In the genomic region with DNA sequence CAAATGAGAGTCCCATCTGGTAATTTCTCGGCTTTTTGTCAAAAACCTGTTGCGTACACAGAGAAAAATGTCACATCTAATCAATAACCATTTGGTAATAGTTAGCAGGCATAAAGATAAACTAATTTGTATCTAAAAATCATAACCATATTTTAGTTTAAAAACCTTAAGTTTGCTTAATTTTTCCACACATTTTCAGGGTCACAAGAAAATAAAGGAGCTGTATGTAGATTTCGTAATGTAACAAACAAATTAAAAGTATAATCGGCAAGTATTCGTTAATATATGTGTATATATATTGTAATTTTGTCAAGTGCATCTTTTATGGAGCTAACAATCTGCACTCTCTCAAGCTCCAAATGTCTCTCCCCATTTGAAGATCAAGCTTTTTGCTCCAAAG, we compare ENCODE assay signal across 1 fruit fly cellular context.
TF ChIP-seq lines count a peak whose summit lies in the region.

No protein-coding gene starts in this region.

TF ChIP-seq in whole organism, embryonic, 481 proteins besides CTCF, POLR2A, EP300 and RAD21 (continued from another document and continues in another):
- TF ChIP-seq CG10267 (tag; optimal IDR thresholded peaks at IDR 0.05; lab: Kevin White, UChicago) (peak; percentile 88), mld (GFP tag; IDR thresholded peaks at IDR 0.05; lab: Robert Waterston, UW; ENCODE audit: partially characterized antibody) (no peak), Kr (GFP tag; optimal IDR thresholded peaks at IDR 0.05; lab: Kevin White, UChicago) (no peak), CG13424 (tag; optimal IDR thresholded peaks at IDR 0.05; lab: Kevin White, UChicago) (peak; percentile 95), CG14014 (GFP tag; IDR thresholded peaks at IDR 0.05; lab: Robert Waterston, UW) (peak; percentile 91), gsb-n (tag; optimal IDR thresholded peaks at IDR 0.05; lab: Kevin White, UChicago) (peak; percentile 84), cato (GFP tag; optimal IDR thresholded peaks at IDR 0.05; lab: Kevin White, UChicago; ENCODE audit: borderline replicate concordance) (peak; percentile 81), phol (tag; optimal IDR thresholded peaks at IDR 0.05; lab: Kevin White, UChicago) (peak; percentile 93), hb (GFP tag; IDR thresholded peaks at IDR 0.05; lab: Robert Waterston, UW; ENCODE audit: partially characterized antibody) (no peak), cas (GFP tag; IDR thresholded peaks at IDR 0.05; lab: Robert Waterston, UW) (peak; percentile 80), tgo (GFP tag; IDR thresholded peaks at IDR 0.05; lab: Robert Waterston, UW) (peak; percentile 91), abd-A (tag; optimal IDR thresholded peaks at IDR 0.05; lab: Kevin White, UChicago) (peak; percentile 74), p53 (GFP tag; optimal IDR thresholded peaks at IDR 0.05; lab: Kevin White, UChicago) (no peak), Fer2 (tag; optimal IDR thresholded peaks at IDR 0.05; lab: Kevin White, UChicago) (peak; percentile 78), ham (GFP tag; IDR thresholded peaks at IDR 0.05; lab: Robert Waterston, UW) (no peak), CG3065 (GFP tag; optimal IDR thresholded peaks at IDR 0.05; lab: Kevin White, UChicago) (peak; percentile 13), CG2199 (GFP tag; IDR thresholded peaks at IDR 0.05; lab: Robert Waterston, UW) (0 out of 3 replicates have a peak, but pooled peaks have one; percentile 42), Dek (tag; optimal IDR thresholded peaks at IDR 0.05; lab: Kevin White, UChicago) (peak; percentile 88), gcm2 (GFP tag; optimal IDR thresholded peaks at IDR 0.05; lab: Kevin White, UChicago) (no peak), CG14710 (tag; optimal IDR thresholded peaks at IDR 0.05; lab: Kevin White, UChicago) (peak; percentile 89), CG12299 (tag; optimal IDR thresholded peaks at IDR 0.05; lab: Kevin White, UChicago) (peak; percentile 87), Elba2 (GFP tag; optimal IDR thresholded peaks at IDR 0.05; lab: Kevin White, UChicago) (no peak), Side (GFP tag; optimal IDR thresholded peaks at IDR 0.05; lab: Kevin White, UChicago) (peak; percentile 62), CG31224 (GFP tag; IDR thresholded peaks at IDR 0.05; lab: Robert Waterston, UW) (peak; percentile 81), ab (GFP tag; optimal IDR thresholded peaks at IDR 0.05; lab: Kevin White, UChicago) (no peak), Jarid2 (GFP tag; optimal IDR thresholded peaks at IDR 0.05; lab: Kevin White, UChicago) (peak; percentile 58), CG8924 (tag; optimal IDR thresholded peaks at IDR 0.05; lab: Kevin White, UChicago) (peak; percentile 95), wek (GFP tag; optimal IDR thresholded peaks at IDR 0.05; lab: Kevin White, UChicago) (peak; percentile 67), CG10565 (GFP tag; optimal IDR thresholded peaks at IDR 0.05; lab: Kevin White, UChicago) (peak; percentile 15), CG4854 (GFP tag; optimal IDR thresholded peaks at IDR 0.05; lab: Kevin White, UChicago) (peak; percentile 65), run (tag; optimal IDR thresholded peaks at IDR 0.05; lab: Kevin White, UChicago) (peak; percentile 88), crc (GFP tag; optimal IDR thresholded peaks at IDR 0.05; lab: Kevin White, UChicago) (peak; percentile 63), CG7963 (GFP tag; IDR thresholded peaks at IDR 0.05; lab: Robert Waterston, UW; ENCODE audit: partially characterized antibody) (no peak), stc (GFP tag; IDR thresholded peaks at IDR 0.05; lab: Robert Waterston, UW) (peak; percentile 86), CG15073 (GFP tag; optimal IDR thresholded peaks at IDR 0.05; lab: Kevin White, UChicago) (peak; percentile 21), Neu2 (GFP tag; optimal IDR thresholded peaks at IDR 0.05; lab: Kevin White, UChicago; ENCODE audit: borderline replicate concordance) (no peak), CG9876 (GFP tag; optimal IDR thresholded peaks at IDR 0.05; lab: Kevin White, UChicago) (peak; percentile 14), zfh1 (GFP tag; IDR thresholded peaks at IDR 0.05; lab: Robert Waterston, UW) (peak; percentile 87), Meics (GFP tag; optimal IDR thresholded peaks at IDR 0.05; lab: Kevin White, UChicago) (peak; percentile 88), CG33557 (GFP tag; optimal IDR thresholded peaks at IDR 0.05; lab: Kevin White, UChicago) (peak; percentile 79), ase (GFP tag; IDR thresholded peaks at IDR 0.05; lab: Robert Waterston, UW) (peak; percentile 74), NFAT (GFP tag; IDR thresholded peaks at IDR 0.05; lab: Robert Waterston, UW) (peak; percentile 62), CG31365 (tag; optimal IDR thresholded peaks at IDR 0.05; lab: Kevin White, UChicago) (peak; percentile 52), hbn (GFP tag; IDR thresholded peaks at IDR 0.05; lab: Robert Waterston, UW; ENCODE audit: partially characterized antibody) (no peak), chif (GFP tag; optimal IDR thresholded peaks at IDR 0.05; lab: Kevin White, UChicago) (peak; percentile 58 to 71), gro (GFP tag; optimal IDR thresholded peaks at IDR 0.05; lab: Kevin White, UChicago) (peak; percentile 56), wor (GFP tag; IDR thresholded peaks at IDR 0.05; lab: Robert Waterston, UW) (peak; percentile 83), Max (GFP tag; optimal IDR thresholded peaks at IDR 0.05; lab: Kevin White, UChicago) (peak; percentile 72), CG12391 (tag; optimal IDR thresholded peaks at IDR 0.05; lab: Kevin White, UChicago) (peak; percentile 92), sob (GFP tag; IDR thresholded peaks at IDR 0.05; lab: Robert Waterston, UW) (peak; percentile 90), ro (GFP tag; IDR thresholded peaks at IDR 0.05; lab: Robert Waterston, UW) (peak; percentile 64; the same call in 1 of the 2 replicates), CG2202 (tag; optimal IDR thresholded peaks at IDR 0.05; lab: Kevin White, UChicago) (peak; percentile 69), CG32772 (GFP tag; IDR thresholded peaks at IDR 0.05; lab: Robert Waterston, UW) (peak; percentile 84), unc-4 (GFP tag; IDR thresholded peaks at IDR 0.05; lab: Robert Waterston, UW; ENCODE audit: partially characterized antibody) (no peak), YL-1 (GFP tag; optimal IDR thresholded peaks at IDR 0.05; lab: Kevin White, UChicago) (peak; percentile 44), CG7271 (tag; optimal IDR thresholded peaks at IDR 0.05; lab: Kevin White, UChicago) (peak; percentile 8), bcd (GFP tag; optimal IDR thresholded peaks at IDR 0.05; lab: Kevin White, UChicago) (peak; percentile 89), CG13123 (GFP tag; optimal IDR thresholded peaks at IDR 0.05; lab: Kevin White, UChicago) (peak; percentile 70), CG15601 (tag; optimal IDR thresholded peaks at IDR 0.05; lab: Kevin White, UChicago) (peak; percentile 91), CG12071 (GFP tag; optimal IDR thresholded peaks at IDR 0.05; lab: Kevin White, UChicago) (peak; percentile 83), CG12155 (GFP tag; optimal IDR thresholded peaks at IDR 0.05; lab: Kevin White, UChicago) (peak; percentile 75), CG4282 (GFP tag; optimal IDR thresholded peaks at IDR 0.05; lab: Kevin White, UChicago) (no peak), CG2116 (GFP tag; optimal IDR thresholded peaks at IDR 0.05; lab: Kevin White, UChicago) (peak; percentile 63), CG4404 (GFP tag; IDR thresholded peaks at IDR 0.05; lab: Robert Waterston, UW) (peak; percentile 50), Sry-δ (GFP tag; optimal IDR thresholded peaks at IDR 0.05; lab: Kevin White, UChicago) (peak; percentile 4), CG11504 (tag; optimal IDR thresholded peaks at IDR 0.05; lab: Kevin White, UChicago) (peak; percentile 94), tll (GFP tag; optimal IDR thresholded peaks at IDR 0.05; lab: Kevin White, UChicago) (no peak), CG12744 (GFP tag; optimal IDR thresholded peaks at IDR 0.05; lab: Kevin White, UChicago) (peak; percentile 62), sna (GFP tag; IDR thresholded peaks at IDR 0.05; lab: Robert Waterston, UW; ENCODE audit: partially characterized antibody) (no peak), CG30020 (tag; optimal IDR thresholded peaks at IDR 0.05; lab: Kevin White, UChicago) (peak; percentile 72), Fer1 (GFP tag; optimal IDR thresholded peaks at IDR 0.05; lab: Kevin White, UChicago) (peak; percentile 92), twi (tag; optimal IDR thresholded peaks at IDR 0.05; lab: Kevin White, UChicago) (peak; percentile 82), h (optimal IDR thresholded peaks at IDR 0.05; lab: Kevin White, UChicago) (no peak), MESR4 (GFP tag; optimal IDR thresholded peaks at IDR 0.05; lab: Kevin White, UChicago) (peak; percentile 5), CG8388 (GFP tag; optimal IDR thresholded peaks at IDR 0.05; lab: Kevin White, UChicago) (peak; percentile 90), grau (tag; optimal IDR thresholded peaks at IDR 0.05; lab: Kevin White, UChicago) (peak; percentile 93), CG3838 (GFP tag; optimal IDR thresholded peaks at IDR 0.05; lab: Kevin White, UChicago) (peak; percentile 24), en (GFP tag; optimal IDR thresholded peaks at IDR 0.05; lab: Kevin White, UChicago) (peak; percentile 30), CG15269 (tag; optimal IDR thresholded peaks at IDR 0.05; lab: Kevin White, UChicago) (peak; percentile 93), ranshi (GFP tag; IDR thresholded peaks at IDR 0.05; lab: Robert Waterston, UW) (peak; percentile 80), pnt (GFP tag; optimal IDR thresholded peaks at IDR 0.05; lab: Kevin White, UChicago) (peak; percentile 63), Fer3 (tag; optimal IDR thresholded peaks at IDR 0.05; lab: Kevin White, UChicago) (peak; percentile 89), CG18011 (GFP tag; optimal IDR thresholded peaks at IDR 0.05; lab: Kevin White, UChicago) (peak; percentile 64), Nf-YC (tag; optimal IDR thresholded peaks at IDR 0.05; lab: Kevin White, UChicago) (peak; percentile 85), CG10543 (GFP tag; optimal IDR thresholded peaks at IDR 0.05; lab: Kevin White, UChicago) (peak; percentile 86), vfl (GFP tag; optimal IDR thresholded peaks at IDR 0.05; lab: Kevin White, UChicago) (peak; percentile 12), rib (GFP tag; IDR thresholded peaks at IDR 0.05; lab: Robert Waterston, UW) (peak; percentile 76), CG9609 (GFP tag; optimal IDR thresholded peaks at IDR 0.05; lab: Kevin White, UChicago) (peak; percentile 41), Atf3 (GFP tag; optimal IDR thresholded peaks at IDR 0.05; lab: Kevin White, UChicago) (peak; percentile 43), Dad (GFP tag; optimal IDR thresholded peaks at IDR 0.05; lab: Kevin White, UChicago) (peak; percentile 68), z (GFP tag; IDR thresholded peaks at IDR 0.05; lab: Robert Waterston, UW) (0 out of 3 replicates have a peak, but pooled peaks have one; percentile 18), Dref (GFP tag; IDR thresholded peaks at IDR 0.05; lab: Robert Waterston, UW) (no peak), slbo (GFP tag; IDR thresholded peaks at IDR 0.05; lab: Robert Waterston, UW) (peak; percentile 81), Rfx (GFP tag; IDR thresholded peaks at IDR 0.05; lab: Robert Waterston, UW) (peak; percentile 89), Nf-YB (GFP tag; optimal IDR thresholded peaks at IDR 0.05; lab: Kevin White, UChicago) (peak; percentile 79), chm (GFP tag; IDR thresholded peaks at IDR 0.05; lab: Robert Waterston, UW) (no peak), CG5180 (GFP tag; optimal IDR thresholded peaks at IDR 0.05; lab: Kevin White, UChicago) (peak; percentile 79), Myb (GFP tag; optimal IDR thresholded peaks at IDR 0.05; lab: Kevin White, UChicago) (peak; percentile 32), lmd (GFP tag; IDR thresholded peaks at IDR 0.05; lab: Robert Waterston, UW) (peak; percentile 91), CG9437 (GFP tag; optimal IDR thresholded peaks at IDR 0.05; lab: Kevin White, UChicago) (peak; percentile 85), CG4617 (GFP tag; optimal IDR thresholded peaks at IDR 0.05; lab: Kevin White, UChicago; ENCODE audit: borderline replicate concordance) (peak; percentile 46), nmo (GFP tag; optimal IDR thresholded peaks at IDR 0.05; lab: Kevin White, UChicago) (peak; percentile 97), CG18619 (GFP tag; optimal IDR thresholded peaks at IDR 0.05; lab: Kevin White, UChicago) (peak; percentile 84), tio (GFP tag; optimal IDR thresholded peaks at IDR 0.05; lab: Kevin White, UChicago) (peak; percentile 78), lbe (GFP tag; optimal IDR thresholded peaks at IDR 0.05; lab: Kevin White, UChicago) (peak; percentile 66), CG8765 (GFP tag; IDR thresholded peaks at IDR 0.05; lab: Robert Waterston, UW) (0 out of 2 replicates have a peak, but pooled peaks have one; percentile 18), CG18262 (tag; optimal IDR thresholded peaks at IDR 0.05; lab: Kevin White, UChicago) (peak; percentile 96), Pdp1 (GFP tag; optimal IDR thresholded peaks at IDR 0.05; lab: Kevin White, UChicago) (peak; percentile 68 to 77), gcm (GFP tag; optimal IDR thresholded peaks at IDR 0.05; lab: Kevin White, UChicago) (peak; percentile 86), Doc3 (GFP tag; IDR thresholded peaks at IDR 0.05; lab: Robert Waterston, UW; ENCODE audit: partially characterized antibody) (no peak), fd64A (GFP tag; optimal IDR thresholded peaks at IDR 0.05; lab: Kevin White, UChicago) (peak; percentile 71), row (GFP tag; IDR thresholded peaks at IDR 0.05; lab: Robert Waterston, UW) (peak; percentile 92), lola (GFP tag; optimal IDR thresholded peaks at IDR 0.05; lab: Kevin White, UChicago) (peak in 1 of 3 experiments; percentile 93), Dip2 (GFP tag; IDR thresholded peaks at IDR 0.05; lab: Robert Waterston, UW) (0 out of 2 replicates have a peak, but pooled peaks have one; percentile 19), psq (GFP tag; optimal IDR thresholded peaks at IDR 0.05; lab: Kevin White, UChicago) (peak; percentile 34), Dbx (GFP tag; IDR thresholded peaks at IDR 0.05; lab: Robert Waterston, UW) (peak; percentile 86), CG11398 (GFP tag; optimal IDR thresholded peaks at IDR 0.05; lab: Kevin White, UChicago) (peak; percentile 26), ssp (GFP tag; IDR thresholded peaks at IDR 0.05; lab: Robert Waterston, UW) (peak; percentile 82), CG1529 (GFP tag; optimal IDR thresholded peaks at IDR 0.05; lab: Kevin White, UChicago) (peak; percentile 84), hth (optimal IDR thresholded peaks at IDR 0.05; lab: Kevin White, UChicago) (no peak), CG4424 (GFP tag; optimal IDR thresholded peaks at IDR 0.05; lab: Kevin White, UChicago) (peak; percentile 88), corto (GFP tag; optimal IDR thresholded peaks at IDR 0.05; lab: Kevin White, UChicago) (peak; percentile 64), dan (GFP tag; IDR thresholded peaks at IDR 0.05; lab: Robert Waterston, UW) (0 out of 2 replicates have a peak, but pooled peaks have one; percentile 27), Xbp1 (GFP tag; optimal IDR thresholded peaks at IDR 0.05; lab: Kevin White, UChicago) (peak; percentile 90), exex (tag; optimal IDR thresholded peaks at IDR 0.05; lab: Kevin White, UChicago) (peak; percentile 65)
